Worm (Caenorhabditis elegans) whole organism, L3 larva: Measurements from ENCODE around the gene Y50D4B.1.
A peak's percentile ranks its signal among the peaks of the same experiment; 100 is the strongest.

Experiments
- aly-2 ChIP-seq: fragments of 150-350 bp; optimal IDR thresholded peaks from 2 replicates; lab custom pipeline; 2014; ENCODE audit warnings: missing biosample characterization, missing genetic modification characterization
- daf-12 ChIP-seq: fragments of 150-350 bp; optimal IDR thresholded peaks from 2 replicates; lab custom pipeline; 2014; ENCODE audit warnings: missing biosample characterization, missing genetic modification reagents, missing genetic modification characterization
- egl-27 ChIP-seq: sonication (generic microtip); optimal IDR thresholded peaks from 4 replicates; lab custom pipeline; 2017; ENCODE audit warnings: missing biosample characterization, missing genetic modification reagents, missing genetic modification characterization
- egl-5 ChIP-seq: fragments of 150-350 bp; optimal IDR thresholded peaks from 2 replicates; lab custom pipeline; 2017; ENCODE audit warnings: missing biosample characterization, missing genetic modification reagents, missing genetic modification characterization, inconsistent platforms
- fkh-10 ChIP-seq: sonication (generic microtip); optimal IDR thresholded peaks from 2 replicates; lab custom pipeline; 2017; ENCODE audit warnings: missing biosample characterization, missing genetic modification reagents, missing genetic modification characterization
- fos-1 ChIP-seq: fragments of 150-350 bp; optimal IDR thresholded peaks from 2 replicates; lab custom pipeline; 2014; ENCODE audit warnings: missing biosample characterization, missing genetic modification characterization
- nhr-11 ChIP-seq: fragments of 150-350 bp; optimal IDR thresholded peaks from 2 replicates; lab custom pipeline; 2014; ENCODE audit warnings: missing biosample characterization, missing genetic modification characterization
- nhr-25 ChIP-seq: sonication (generic microtip); optimal IDR thresholded peaks from 2 replicates; lab custom pipeline; 2017; ENCODE audit warnings: missing biosample characterization, missing genetic modification characterization
- nhr-77 ChIP-seq: fragments of 150-350 bp; optimal IDR thresholded peaks from 2 replicates; lab custom pipeline; 2014; ENCODE audit warnings: missing biosample characterization, missing genetic modification characterization

- peak; percentile 12 for TF ChIP-seq nhr-25 (tag; lab: Kevin White, UChicago)
- no peak for TF ChIP-seq nhr-77 (tag; lab: Kevin White, UChicago)
- TF ChIP-seq aly-2 = no peak
- TF ChIP-seq fos-1 (tag; lab: Kevin White, UChicago) = no peak
- no peak for TF ChIP-seq nhr-11 (tag; lab: Kevin White, UChicago)
- TF ChIP-seq fkh-10 = no peak
- no peak for TF ChIP-seq egl-27
- no peak for TF ChIP-seq egl-5 (tag; lab: Kevin White, UChicago)
- no peak for TF ChIP-seq daf-12 (tag; lab: Kevin White, UChicago)
These were observed 51.5 kb downstream of the Y50D4B.1 start, which contains the start of gene T21H3.5 for ce11 chrV:1164196-1164691.
